Worm (Caenorhabditis elegans) whole organism, midembryonic: ENCODE measurements around the gene C25G6.4.

Experiments
- T22C8.4 ChIP-seq: fragments of 200-800 bp; sonication (Bioruptor generic); IDR thresholded peaks from 2 replicates; pipeline ENCODE4 v1.3.6; 2022; ENCODE audit warnings: missing genetic modification characterization, missing compliant biosample characterization
- cog-1 ChIP-seq: sonication (generic microtip); optimal IDR thresholded peaks from 2 replicates; lab custom pipeline; 2016; ENCODE audit warnings: missing genetic modification characterization, missing compliant biosample characterization
- flt-1 ChIP-seq: fragments of 200-800 bp; sonication (Bioruptor generic); IDR thresholded peaks from 2 replicates; pipeline ENCODE4 v1.3.6; 2022; ENCODE audit warnings: missing genetic modification characterization, missing compliant biosample characterization
- klf-2 ChIP-seq: fragments of 200-800 bp; sonication (Bioruptor generic); conservative IDR thresholded peaks from 2 replicates; pipeline ENCODE4 v1.3.6; 2022; ENCODE audit warnings: missing genetic modification reagents, missing genetic modification characterization, missing compliant biosample characterization
- med-1 ChIP-seq: sonication (generic microtip); optimal IDR thresholded peaks from 2 replicates; lab custom pipeline; 2017; ENCODE audit warnings: missing genetic modification characterization, mild to moderate bottlenecking, missing compliant biosample characterization, antibody characterized with exemption, missing genetic modification reagents; ENCODE audit not compliant: insufficient read depth
- ref-1 ChIP-seq: fragments of 200-800 bp; sonication (Bioruptor generic); conservative IDR thresholded peaks from 2 replicates; pipeline ENCODE4 v1.3.6; 2022; ENCODE audit warnings: missing genetic modification reagents, missing genetic modification characterization, missing compliant biosample characterization
- tab-1 ChIP-seq: fragments of 200-800 bp; sonication (Bioruptor generic); IDR thresholded peaks from 2 replicates; pipeline ENCODE4 v1.3.6; 2022; ENCODE audit warnings: missing genetic modification characterization, missing compliant biosample characterization
- ztf-23 ChIP-seq: fragments of 200-800 bp; sonication (Bioruptor generic); IDR thresholded peaks from 2 replicates; pipeline ENCODE4 v1.3.6; 2022; ENCODE audit warnings: missing genetic modification reagents, missing genetic modification characterization, missing compliant biosample characterization
- ztf-29 ChIP-seq: fragments of 200-800 bp; sonication (Bioruptor generic); IDR thresholded peaks from 2 replicates; pipeline ENCODE4 v1.3.6; 2022; ENCODE audit warnings: missing genetic modification reagents, missing genetic modification characterization, missing compliant biosample characterization

ce11 chrX:1292894-1293293 lies 43.3 kb upstream of the C25G6.4 start:
- TF ChIP-seq T22C8.4 (GFP tag; lab: Robert Waterston, UW) (no peak), cog-1 (tag; lab: Kevin White, UChicago) (no peak), tab-1 (GFP tag; lab: Robert Waterston, UW) (no peak), ztf-23 (GFP tag; lab: Robert Waterston, UW) (no peak), klf-2 (GFP tag; lab: Robert Waterston, UW) (no peak), ref-1 (GFP tag; lab: Robert Waterston, UW) (no peak), med-1 (GFP tag; lab: Kevin White, UChicago) (no peak), flt-1 (GFP tag; lab: Robert Waterston, UW) (no peak), ztf-29 (GFP tag; lab: Robert Waterston, UW) (no peak)
